Fruit fly (Drosophila melanogaster) whole organism, embryonic: Measurements from ENCODE around the gene CG42811.

Experiments used
- Asciz ChIP-seq: fragments of 200-800 bp; sonication (Bioruptor generic); optimal IDR thresholded peaks from 2 replicates; lab custom pipeline; 2017; ENCODE audit warnings: missing biosample characterization, mild to moderate bottlenecking, missing genetic modification characterization, missing genetic modification reagents
- Atf6 ChIP-seq: fragments of 200-800 bp; sonication (Bioruptor generic); IDR thresholded peaks from 2 replicates; pipeline ENCODE4 v1.3.6; 2022; ENCODE audit warnings: missing biosample characterization, missing genetic modification characterization
- Bgb ChIP-seq: fragments of 200-800 bp; sonication (Bioruptor generic); IDR thresholded peaks from 2 replicates; pipeline ENCODE4 v1.3.6; 2022; ENCODE audit warnings: missing biosample characterization, missing genetic modification characterization; ENCODE audit not compliant: partially characterized antibody
- Bteb2 ChIP-seq: fragments of 200-800 bp; sonication (Bioruptor generic); optimal IDR thresholded peaks from 2 replicates; lab custom pipeline; 2016; ENCODE audit warnings: missing biosample characterization, missing genetic modification characterization
- CG10209 ChIP-seq: fragments of 200-800 bp; sonication (Bioruptor generic); optimal IDR thresholded peaks from 3 replicates; lab custom pipeline; 2017; ENCODE audit warnings: missing biosample characterization, mild to moderate bottlenecking, missing genetic modification characterization, missing genetic modification reagents
- CG10543 ChIP-seq: fragments of 200-800 bp; sonication (Bioruptor generic); optimal IDR thresholded peaks from 3 replicates; lab custom pipeline; 2017; ENCODE audit warnings: missing biosample characterization, mild to moderate bottlenecking, missing genetic modification characterization, moderate library complexity
- CG10959 ChIP-seq: fragments of 200-800 bp; sonication (Bioruptor generic); IDR thresholded peaks from 2 replicates; pipeline ENCODE4 v1.3.6; 2022; ENCODE audit warnings: missing biosample characterization, missing genetic modification characterization
- CG13624 ChIP-seq: fragments of 200-800 bp; sonication (Bioruptor generic); optimal IDR thresholded peaks from 2 replicates; lab custom pipeline; 2016; ENCODE audit warnings: missing biosample characterization, missing genetic modification characterization
- CG15601 ChIP-seq: fragments of 200-800 bp; sonication (Bioruptor generic); optimal IDR thresholded peaks from 3 replicates; lab custom pipeline; 2019; ENCODE audit warnings: missing biosample characterization, mild to moderate bottlenecking, missing genetic modification characterization, moderate library complexity
- CG16815 ChIP-seq: fragments of 200-800 bp; sonication (Bioruptor generic); optimal IDR thresholded peaks from 3 replicates; lab custom pipeline; 2017; ENCODE audit warnings: missing biosample characterization, mild to moderate bottlenecking, missing genetic modification characterization
- CG17612 ChIP-seq: fragments of 200-800 bp; sonication (Bioruptor generic); IDR thresholded peaks from 2 replicates; pipeline ENCODE4 v1.3.6; 2022; ENCODE audit warnings: missing biosample characterization, missing genetic modification characterization
- CG30020 ChIP-seq: fragments of 200-800 bp; optimal IDR thresholded peaks from 2 replicates; lab custom pipeline; 2019; ENCODE audit warnings: missing biosample characterization, mild to moderate bottlenecking, missing genetic modification characterization, moderate library complexity
- CG3847 ChIP-seq: fragments of 200-800 bp; sonication (Bioruptor generic); IDR thresholded peaks from 2 replicates; pipeline ENCODE4 v1.3.6; 2022; ENCODE audit warnings: missing biosample characterization, missing genetic modification characterization
- CG3995 ChIP-seq: fragments of 200-800 bp; sonication (Bioruptor generic); optimal IDR thresholded peaks from 3 replicates; lab custom pipeline; 2016; ENCODE audit warnings: missing biosample characterization, missing genetic modification characterization
- CG4404 ChIP-seq: fragments of 200-800 bp; sonication (Bioruptor generic); IDR thresholded peaks from 2 replicates; pipeline ENCODE4 v1.3.6; 2022; ENCODE audit warnings: missing biosample characterization, missing genetic modification characterization
- CG4617 ChIP-seq: fragments of 200-800 bp; sonication (Bioruptor generic); optimal IDR thresholded peaks from 3 replicates; lab custom pipeline; 2016; ENCODE audit warnings: missing biosample characterization, missing genetic modification characterization, borderline replicate concordance
- CG6765 ChIP-seq: fragments of 200-800 bp; sonication (Bioruptor generic); optimal IDR thresholded peaks from 3 replicates; lab custom pipeline; 2017; ENCODE audit warnings: missing biosample characterization, mild to moderate bottlenecking, missing genetic modification characterization
- CG8388 ChIP-seq: fragments of 200-800 bp; sonication (Bioruptor generic); optimal IDR thresholded peaks from 2 replicates; lab custom pipeline; 2019; ENCODE audit warnings: missing biosample characterization, mild to moderate bottlenecking, missing genetic modification characterization, moderate library complexity
- CG8478 ChIP-seq: fragments of >200 bp; optimal IDR thresholded peaks from 2 replicates; lab custom pipeline; 2018
- CG9817 ChIP-seq: fragments of 200-800 bp; sonication (Bioruptor generic); optimal IDR thresholded peaks from 2 replicates; lab custom pipeline; 2018; ENCODE audit warnings: missing biosample characterization, mild to moderate bottlenecking, missing genetic modification characterization, moderate library complexity
- CkIIα-i1 ChIP-seq: fragments of 200-800 bp; sonication (Bioruptor generic); IDR thresholded peaks from 2 replicates; pipeline ENCODE4 v1.3.6; 2022; ENCODE audit warnings: missing biosample characterization, missing genetic modification characterization
- CrebB ChIP-seq: fragments of 200-800 bp; sonication (Bioruptor generic); optimal IDR thresholded peaks from 3 replicates; lab custom pipeline; 2018; ENCODE audit warnings: missing biosample characterization, mild to moderate bottlenecking, missing genetic modification characterization
- Ets97D ChIP-seq: fragments of 200-800 bp; sonication (Bioruptor generic); optimal IDR thresholded peaks from 3 replicates; lab custom pipeline; 2016; ENCODE audit warnings: missing biosample characterization, missing genetic modification characterization
- Fer3 ChIP-seq: fragments of 200-800 bp; sonication (Bioruptor generic); optimal IDR thresholded peaks from 2 replicates; lab custom pipeline; 2018; ENCODE audit warnings: missing biosample characterization, mild to moderate bottlenecking, missing genetic modification characterization, moderate library complexity
- Hr78 ChIP-seq, 2 experiments: fragments of 200-800 bp in 1 of 2; fragments of >200 bp in 1 of 2; sonication (Bioruptor generic) in 1 of 2; optimal IDR thresholded peaks; 2 replicates each; lab custom pipeline; 2017 to 2019; ENCODE audit warnings: missing biosample characterization in 2 of 2, missing genetic modification characterization in 2 of 2, mild to moderate bottlenecking in 1 of 2, moderate library complexity in 1 of 2
- MESR4 ChIP-seq: fragments of 200-800 bp; sonication (Bioruptor generic); optimal IDR thresholded peaks from 2 replicates; lab custom pipeline; 2018; ENCODE audit warnings: missing biosample characterization, mild to moderate bottlenecking, missing genetic modification characterization, moderate library complexity
- NC2β ChIP-seq: fragments of 200-800 bp; sonication (Bioruptor generic); optimal IDR thresholded peaks from 2 replicates; lab custom pipeline; 2016; ENCODE audit warnings: missing biosample characterization, missing genetic modification characterization
- NFAT ChIP-seq: fragments of 200-800 bp; sonication (Bioruptor generic); IDR thresholded peaks from 2 replicates; pipeline ENCODE4 v1.3.6; 2022; ENCODE audit warnings: missing biosample characterization, missing genetic modification characterization
- Neu2 ChIP-seq: fragments of 200-800 bp; sonication (Bioruptor generic); optimal IDR thresholded peaks from 3 replicates; lab custom pipeline; 2016; ENCODE audit warnings: missing biosample characterization, missing genetic modification characterization, borderline replicate concordance
- Nf-YC ChIP-seq: fragments of 200-800 bp; optimal IDR thresholded peaks from 3 replicates; lab custom pipeline; 2019; ENCODE audit warnings: missing biosample characterization, mild to moderate bottlenecking, missing genetic modification characterization, moderate library complexity
- Sox100B ChIP-seq: fragments of 200-800 bp; sonication (Bioruptor generic); optimal IDR thresholded peaks from 3 replicates; lab custom pipeline; 2018; ENCODE audit warnings: missing biosample characterization, mild to moderate bottlenecking, missing genetic modification characterization
- ara ChIP-seq: fragments of 200-800 bp; sonication (Bioruptor generic); IDR thresholded peaks from 2 replicates; pipeline ENCODE4 v1.3.6; 2022; ENCODE audit warnings: missing biosample characterization, missing genetic modification characterization
- chinmo ChIP-seq: fragments of 200-800 bp; sonication (Bioruptor generic); IDR thresholded peaks from 4 replicates; pipeline ENCODE4 v1.3.6; 2022; ENCODE audit warnings: missing biosample characterization, missing genetic modification characterization; ENCODE audit not compliant: partially characterized antibody
- ems ChIP-seq: fragments of 200-800 bp; sonication (Bioruptor generic); optimal IDR thresholded peaks from 3 replicates; lab custom pipeline; 2016; ENCODE audit warnings: missing biosample characterization, missing genetic modification characterization
- eve ChIP-seq, 2 experiments: fragments of >200 bp; optimal IDR thresholded peaks; 2 replicates each; lab custom pipeline; 2017; ENCODE audit warnings: missing biosample characterization in 2 of 2, missing genetic modification characterization in 2 of 2
- fd3F ChIP-seq: fragments of 200-800 bp; sonication (Bioruptor generic); optimal IDR thresholded peaks from 2 replicates; lab custom pipeline; 2018; ENCODE audit warnings: missing biosample characterization, mild to moderate bottlenecking, missing genetic modification characterization, moderate library complexity
- fru ChIP-seq: fragments of >200 bp; optimal IDR thresholded peaks from 2 replicates; lab custom pipeline; 2017
- lola ChIP-seq, 3 experiments: fragments of >200 bp in 2 of 3; fragments of 200-800 bp in 1 of 3; sonication (Bioruptor generic) in 1 of 3; optimal IDR thresholded peaks; 2 replicates each; lab custom pipeline; 2017 to 2019; ENCODE audit warnings: missing biosample characterization in 3 of 3, missing genetic modification characterization in 3 of 3, mild to moderate bottlenecking in 1 of 3, moderate library complexity in 1 of 3
- mam ChIP-seq: fragments of 200-800 bp; sonication (Bioruptor generic); optimal IDR thresholded peaks from 3 replicates; lab custom pipeline; 2016; ENCODE audit warnings: missing biosample characterization, missing genetic modification characterization
- mirr ChIP-seq: fragments of 200-800 bp; sonication (Bioruptor generic); optimal IDR thresholded peaks from 3 replicates; lab custom pipeline; 2018; ENCODE audit warnings: missing biosample characterization, mild to moderate bottlenecking, missing genetic modification characterization
- nom ChIP-seq: fragments of 200-800 bp; sonication (Bioruptor generic); optimal IDR thresholded peaks from 2 replicates; lab custom pipeline; 2017; ENCODE audit warnings: missing biosample characterization, missing genetic modification characterization, mild to moderate bottlenecking, moderate library complexity, missing genetic modification reagents
- org-1 ChIP-seq: fragments of 200-800 bp; sonication (Bioruptor generic); optimal IDR thresholded peaks from 2 replicates; lab custom pipeline; 2017; ENCODE audit warnings: missing biosample characterization, missing genetic modification characterization
- peb ChIP-seq: fragments of 200-800 bp; sonication (Bioruptor generic); IDR thresholded peaks from 2 replicates; pipeline ENCODE4 v1.3.6; 2022; ENCODE audit warnings: missing biosample characterization, missing genetic modification characterization
- pros ChIP-seq: fragments of 200-800 bp; sonication (Bioruptor generic); optimal IDR thresholded peaks from 3 replicates; lab custom pipeline; 2019; ENCODE audit warnings: missing biosample characterization, mild to moderate bottlenecking, missing genetic modification characterization, moderate library complexity
- seq ChIP-seq: fragments of 200-800 bp; sonication (Bioruptor generic); IDR thresholded peaks from 2 replicates; pipeline ENCODE4 v1.3.6; 2022; ENCODE audit warnings: missing biosample characterization, missing genetic modification characterization
- sna ChIP-seq: fragments of 200-800 bp; sonication (Bioruptor generic); IDR thresholded peaks from 2 replicates; pipeline ENCODE4 v1.3.6; 2022; ENCODE audit warnings: missing biosample characterization, missing genetic modification characterization; ENCODE audit not compliant: partially characterized antibody
- tgo ChIP-seq: fragments of 200-800 bp; sonication (Bioruptor generic); IDR thresholded peaks from 3 replicates; pipeline ENCODE4 v1.3.6; 2022; ENCODE audit warnings: missing biosample characterization, missing genetic modification characterization
- tll ChIP-seq, 2 experiments: fragments of 200-800 bp in 1 of 2; fragments of >200 bp in 1 of 2; sonication (Bioruptor generic) in 1 of 2; optimal IDR thresholded peaks; 2 replicates each; lab custom pipeline; 2017 to 2019; ENCODE audit warnings: missing biosample characterization in 2 of 2, missing genetic modification characterization in 2 of 2, mild to moderate bottlenecking in 1 of 2, moderate library complexity in 1 of 2
- zfh2 ChIP-seq: fragments of 200-800 bp; sonication (Bioruptor generic); optimal IDR thresholded peaks from 2 replicates; lab custom pipeline; 2016; ENCODE audit warnings: missing biosample characterization, missing genetic modification characterization

CG42811 gene

dm6 chr3R:24348420-24349190 is 18.4 kb downstream of the CG42811 start, which contains the start of the genes CG5746 and CG6454 (continued):
- TF ChIP-seq CrebB (no peak), zfh2 (peak; percentile 78), NC2β (GFP tag; lab: Kevin White, UChicago) (peak; percentile 16), ara (no peak), mirr (no peak), CG15601 (tag; lab: Kevin White, UChicago) (no peak), CG13624 (GFP tag; lab: Kevin White, UChicago) (peak; percentile 53), CG10543 (GFP tag; lab: Kevin White, UChicago) (no peak), CG3995 (GFP tag; lab: Kevin White, UChicago) (peak; percentile 63), fru (lab: Kevin White, UChicago) (no peak), Asciz (no peak), lola (GFP tag; optimal IDR thresholded peaks at IDR 0.05; lab: Kevin White, UChicago) (peak in 1 of 3 experiments; percentile 62), CG9817 (tag; lab: Kevin White, UChicago) (no peak), mam (GFP tag; lab: Kevin White, UChicago) (peak; percentile 68), CG8478 (lab: Kevin White, UChicago) (no peak), NFAT (GFP tag; lab: Robert Waterston, UW) (no peak; the same call in 1 of the 2 replicates), Bteb2 (GFP tag; lab: Kevin White, UChicago) (no peak), CG6765 (GFP tag; lab: Kevin White, UChicago) (peak; percentile 30), CG10209 (no peak), fd3F (GFP tag; lab: Kevin White, UChicago) (peak; percentile 39), Nf-YC (tag; lab: Kevin White, UChicago) (no peak), tll (GFP tag; optimal IDR thresholded peaks at IDR 0.05; lab: Kevin White, UChicago) (peak in 1 of 2 experiments; percentile 11), peb (GFP tag; lab: Robert Waterston, UW) (no peak), tgo (GFP tag; lab: Robert Waterston, UW) (peak; percentile 41; the same call in 1 of the 3 replicates), CG4617 (peak; percentile 75), CG17612 (GFP tag; lab: Robert Waterston, UW) (no peak), org-1 (no peak), CG10959 (GFP tag; lab: Robert Waterston, UW) (no peak), nom (no peak), CG30020 (tag; lab: Kevin White, UChicago) (peak; percentile 69), CkIIα-i1 (GFP tag; lab: Robert Waterston, UW) (no peak), sna (GFP tag; lab: Robert Waterston, UW) (no peak), Sox100B (GFP tag; lab: Kevin White, UChicago) (no peak), CG16815 (peak; percentile 43), seq (no peak), Fer3 (tag; lab: Kevin White, UChicago) (no peak), CG4404 (GFP tag; lab: Robert Waterston, UW) (no peak), Atf6 (GFP tag; lab: Robert Waterston, UW) (no peak), Hr78 (GFP tag; optimal IDR thresholded peaks at IDR 0.05; lab: Kevin White, UChicago) (no peak), CG8388 (GFP tag; lab: Kevin White, UChicago) (no peak), eve (GFP tag; optimal IDR thresholded peaks at IDR 0.05; lab: Kevin White, UChicago) (no peak), CG3847 (GFP tag; lab: Robert Waterston, UW) (0 out of 2 replicates have a peak, but pooled peaks have one; percentile 33), Bgb (no peak), pros (GFP tag; lab: Kevin White, UChicago) (no peak), ems (peak; percentile 40), Neu2 (GFP tag; lab: Kevin White, UChicago) (peak; percentile 18), Ets97D (GFP tag; lab: Kevin White, UChicago) (peak; percentile 68), chinmo (GFP tag; lab: Robert Waterston, UW) (no peak), MESR4 (GFP tag; lab: Kevin White, UChicago) (peak; percentile 99)
